Fruit fly (Drosophila melanogaster): ENCODE measurements around the gene CG31213.

DNA sequence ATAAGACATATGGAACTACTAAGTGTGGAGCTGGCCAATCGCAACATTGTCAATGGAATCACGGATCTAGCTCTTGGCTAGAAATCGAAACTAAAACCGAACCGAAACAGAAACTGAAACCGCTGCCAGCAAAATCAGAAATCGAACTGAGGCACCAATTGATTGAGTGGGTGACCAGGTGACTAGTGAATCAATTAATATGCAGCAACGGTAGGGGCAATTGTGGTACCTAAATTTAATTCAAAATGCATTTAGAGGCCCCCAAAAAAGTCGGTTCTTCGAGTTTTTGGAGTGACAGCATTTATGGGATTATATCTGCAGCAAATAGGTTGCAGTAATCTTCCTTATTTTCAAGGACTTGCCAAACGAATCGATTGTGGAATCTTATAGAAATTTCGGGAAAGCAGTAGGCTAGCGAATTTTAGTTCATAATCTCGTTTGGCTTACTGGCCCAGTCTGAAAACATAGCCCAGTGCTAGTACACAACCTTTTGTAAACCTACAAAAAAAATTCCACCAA lies 40.8 kb downstream of the CG31213 start, which contains the start of the genes CG17190 and CG4836:
- TF ChIP-seq CG8478 (optimal IDR thresholded peaks at IDR 0.05): no peak
- TF ChIP-seq CTCF (optimal IDR thresholded peaks at IDR 0.05): no peak

Data from S2 (cell line).